Fruit fly (Drosophila melanogaster): ENCODE measurements around the gene Idh.
A peak's percentile ranks its signal among the peaks of the same experiment; 100 is the strongest.

Idh gene

dm6 chr3L:8315141-8315816 is 45.4 kb downstream of the Idh start, which contains the start of gene Cpsf6 (continued):
- TF ChIP-seq CG6765 (GFP tag; optimal IDR thresholded peaks at IDR 0.05) (no peak), CG11247 (GFP tag; IDR thresholded peaks at IDR 0.05) (peak; percentile 39; the same call in 1 of the 2 replicates), CG4730 (GFP tag; IDR thresholded peaks at IDR 0.05) (peak; percentile 46; the same call in 1 of the 2 replicates), Oaz (GFP tag; IDR thresholded peaks at IDR 0.05) (peak; percentile 31; the same call in 1 of the 2 replicates), Vsx1 (GFP tag; optimal IDR thresholded peaks at IDR 0.05) (peak; percentile 8), CG1529 (GFP tag; optimal IDR thresholded peaks at IDR 0.05) (peak; percentile 3), CG2129 (GFP tag; IDR thresholded peaks at IDR 0.05; ENCODE audit: partially characterized antibody) (no peak), Aef1 (GFP tag; IDR thresholded peaks at IDR 0.05) (no peak), Kr (GFP tag; optimal IDR thresholded peaks at IDR 0.05) (no peak), Awh (GFP tag; IDR thresholded peaks at IDR 0.05) (peak; percentile 54; the same call in 1 of the 2 replicates), Bteb2 (GFP tag; optimal IDR thresholded peaks at IDR 0.05) (peak; percentile 35), CG15073 (GFP tag; optimal IDR thresholded peaks at IDR 0.05) (no peak), CG34224 (GFP tag; IDR thresholded peaks at IDR 0.05; ENCODE audit: partially characterized antibody) (peak; percentile 36; the same call in 1 of the 3 replicates), CG4854 (GFP tag; optimal IDR thresholded peaks at IDR 0.05) (peak; percentile 46), CG8765 (GFP tag; IDR thresholded peaks at IDR 0.05) (peak; percentile 50; the same call in 1 of the 2 replicates), ac (GFP tag; optimal IDR thresholded peaks at IDR 0.05) (no peak), CG12071 (GFP tag; optimal IDR thresholded peaks at IDR 0.05) (no peak), PHDP (tag; optimal IDR thresholded peaks at IDR 0.05) (peak; percentile 76), Camta (GFP tag; optimal IDR thresholded peaks at IDR 0.05) (peak; percentile 9), pnt (GFP tag; optimal IDR thresholded peaks at IDR 0.05) (no peak), CG33213 (GFP tag; optimal IDR thresholded peaks at IDR 0.05) (peak; percentile 6), Opbp (GFP tag; IDR thresholded peaks at IDR 0.05; ENCODE audit: partially characterized antibody) (no peak), CG12104 (GFP tag; optimal IDR thresholded peaks at IDR 0.05) (peak; percentile 47), CG12236 (GFP tag; optimal IDR thresholded peaks at IDR 0.05) (no peak), dan (GFP tag; IDR thresholded peaks at IDR 0.05) (no peak), ro (GFP tag; IDR thresholded peaks at IDR 0.05) (no peak), NC2α (GFP tag; optimal IDR thresholded peaks at IDR 0.05) (no peak), al (GFP tag; IDR thresholded peaks at IDR 0.05) (peak; percentile 48; the same call in 1 of the 2 replicates), zfh2 (GFP tag; optimal IDR thresholded peaks at IDR 0.05) (peak; percentile 33), Ada2b (GFP tag; IDR thresholded peaks at IDR 0.05) (peak; percentile 67), otp (GFP tag; IDR thresholded peaks at IDR 0.05) (no peak), onecut (GFP tag; IDR thresholded peaks at IDR 0.05) (0 out of 2 replicates have a peak, but pooled peaks have one; percentile 10), CG30431 (GFP tag; optimal IDR thresholded peaks at IDR 0.05) (no peak), chm (GFP tag; IDR thresholded peaks at IDR 0.05) (peak; percentile 50), Nf-YB (GFP tag; optimal IDR thresholded peaks at IDR 0.05) (peak; percentile 11), CG9876 (GFP tag; optimal IDR thresholded peaks at IDR 0.05) (no peak), CG31441 (GFP tag; IDR thresholded peaks at IDR 0.05) (peak; percentile 61), dati (GFP tag; IDR thresholded peaks at IDR 0.05) (no peak), Antp (GFP tag; optimal IDR thresholded peaks at IDR 0.05) (no peak), CG9215 (GFP tag; IDR thresholded peaks at IDR 0.05) (peak; percentile 44; the same call in 1 of the 2 replicates), stwl (tag; optimal IDR thresholded peaks at IDR 0.05) (peak; percentile 60), CG13424 (tag; optimal IDR thresholded peaks at IDR 0.05) (peak; percentile 79), CG32767 (GFP tag; IDR thresholded peaks at IDR 0.05) (peak; percentile 94), ERR (GFP tag; optimal IDR thresholded peaks at IDR 0.05) (no peak), HHEX (GFP tag; optimal IDR thresholded peaks at IDR 0.05) (peak; percentile 22), CG9609 (GFP tag; optimal IDR thresholded peaks at IDR 0.05) (peak; percentile 31), Taf1 (GFP tag; IDR thresholded peaks at IDR 0.05) (no peak), CG11723 (GFP tag; optimal IDR thresholded peaks at IDR 0.05) (no peak), pfk (GFP tag; optimal IDR thresholded peaks at IDR 0.05) (peak; percentile 3), CG17385 (GFP tag; optimal IDR thresholded peaks at IDR 0.05) (peak; percentile 39)

Measured in whole organism, embryonic.